Worm (Caenorhabditis elegans) whole organism, L3 larva: Measurements from ENCODE around the gene dpm-3.
A peak's percentile ranks its signal among the peaks of the same experiment; 100 is the strongest.

Experiments used
- ceh-16 ChIP-seq: sonication (generic microtip); optimal IDR thresholded peaks from 2 replicates; lab custom pipeline; 2017; ENCODE audit warnings: missing biosample characterization, missing genetic modification characterization
- elt-2 ChIP-seq: sonication (generic microtip); optimal IDR thresholded peaks from 2 replicates; lab custom pipeline; 2016; ENCODE audit warnings: missing genetic modification reagents, mild to moderate bottlenecking, missing genetic modification characterization, missing compliant biosample characterization
- fos-1 ChIP-seq: fragments of 150-350 bp; optimal IDR thresholded peaks from 2 replicates; lab custom pipeline; 2014; ENCODE audit warnings: missing biosample characterization, missing genetic modification characterization
- nfya-1 ChIP-seq: sonication (generic microtip); optimal IDR thresholded peaks from 2 replicates; lab custom pipeline; 2017; ENCODE audit warnings: missing genetic modification characterization, mild to moderate bottlenecking, missing compliant biosample characterization, antibody characterized with exemption, moderate library complexity; ENCODE audit not compliant: insufficient read depth
- nhr-11 ChIP-seq: fragments of 150-350 bp; optimal IDR thresholded peaks from 2 replicates; lab custom pipeline; 2014; ENCODE audit warnings: missing biosample characterization, missing genetic modification characterization
- nhr-23 ChIP-seq: fragments of 150-350 bp; optimal IDR thresholded peaks from 2 replicates; lab custom pipeline; 2014; ENCODE audit warnings: missing biosample characterization, missing genetic modification reagents, missing genetic modification characterization
- nhr-237 ChIP-seq: fragments of 150-350 bp; optimal IDR thresholded peaks from 2 replicates; lab custom pipeline; 2014; ENCODE audit warnings: missing biosample characterization, missing genetic modification characterization
- nhr-28 ChIP-seq: fragments of 150-350 bp; optimal IDR thresholded peaks from 2 replicates; lab custom pipeline; 2014; ENCODE audit warnings: missing biosample characterization, missing genetic modification characterization
- nhr-43 ChIP-seq: sonication (generic microtip); optimal IDR thresholded peaks from 2 replicates; lab custom pipeline; 2016; ENCODE audit warnings: mild to moderate bottlenecking, missing genetic modification characterization, missing compliant biosample characterization; ENCODE audit not compliant: poor library complexity, severe bottlenecking

- no peak for TF ChIP-seq ceh-16 (tag; lab: Kevin White, UChicago)
- TF ChIP-seq nfya-1 (tag; lab: Kevin White, UChicago) = peak; percentile 43
- peak; percentile 61 for TF ChIP-seq nhr-43 (tag; lab: Kevin White, UChicago)
- TF ChIP-seq elt-2 = no peak
- peak; percentile 90 for TF ChIP-seq nhr-23 (tag; lab: Kevin White, UChicago)
- TF ChIP-seq nhr-237 (tag; lab: Kevin White, UChicago) = no peak
- TF ChIP-seq nhr-11 (tag; lab: Kevin White, UChicago) = no peak
- TF ChIP-seq fos-1 (tag; lab: Kevin White, UChicago) = no peak
- no peak for TF ChIP-seq nhr-28 (tag; lab: Kevin White, UChicago)
These were observed 5.4 kb downstream of the dpm-3 start for ce11 chrIV:12396645-12397258.
